Worm (Caenorhabditis elegans): ENCODE data around the gene ZK945.8.

Gene ZK945.8

ce11 chrII:10075794-10076193, 32.7 kb upstream of the ZK945.8 start:
- TF ChIP-seq odd-2 (tag; optimal IDR thresholded peaks at IDR 0.05) (no peak), hlh-8 (tag; optimal IDR thresholded peaks at IDR 0.05) (no peak), ref-2 (tag; optimal IDR thresholded peaks at IDR 0.05) (peak; percentile 4), ets-4 (tag; optimal IDR thresholded peaks at IDR 0.05) (no peak), T23F11.4 (GFP tag; optimal IDR thresholded peaks at IDR 0.05) (no peak), tbx-2 (tag; optimal IDR thresholded peaks at IDR 0.05) (peak; percentile 36), pros-1 (tag; optimal IDR thresholded peaks at IDR 0.05) (no peak), elt-2 (tag; optimal IDR thresholded peaks at IDR 0.05) (peak; percentile 9)

- TF ChIP-seq nfya-1 (tag; optimal IDR thresholded peaks at IDR 0.05) (no peak), C08G9.2 (tag; optimal IDR thresholded peaks at IDR 0.05) (no peak), K09A11.1 (tag; optimal IDR thresholded peaks at IDR 0.05; ENCODE audit: insufficient read depth) (no peak), pat-9 (tag; optimal IDR thresholded peaks at IDR 0.05) (no peak), ceh-19 (GFP tag; optimal IDR thresholded peaks at IDR 0.05) (no peak), rnt-1 (tag; optimal IDR thresholded peaks at IDR 0.05) (no peak), fax-1 (tag; optimal IDR thresholded peaks at IDR 0.05) (no peak), unc-42 (tag; optimal IDR thresholded peaks at IDR 0.05) (peak; percentile 79)
Observed at ce11 chrII:10084482-10084881, 24.0 kb upstream of the ZK945.8 start.

- TF ChIP-seq hlh-30 (tag; optimal IDR thresholded peaks at IDR 0.05; ENCODE audit: insufficient read depth) (no peak), ceh-24 (tag; optimal IDR thresholded peaks at IDR 0.05) (no peak), unc-55 (GFP tag; optimal IDR thresholded peaks at IDR 0.05) (no peak), ceh-34 (tag; optimal IDR thresholded peaks at IDR 0.05) (no peak)
Observed at ce11 chrII:10093120-10093519, 15.3 kb upstream of the ZK945.8 start.

ce11 chrII:10094190-10094923, 14.1 kb upstream of the ZK945.8 start, which contains the start of gene lact-2:
lact-2 (plus strand) TSS chrII:10094873.
- TF ChIP-seq ama-1 (optimal IDR thresholded peaks at IDR 0.05) (no peak), hlh-8 (tag; optimal IDR thresholded peaks at IDR 0.05) (no peak), fkh-10 (GFP tag; optimal IDR thresholded peaks at IDR 0.05) (no peak), ttx-3 (tag; optimal IDR thresholded peaks at IDR 0.05) (no peak)

ce11 chrII:10095224-10095623, 13.2 kb upstream of the ZK945.8 start:
- no peak for TF ChIP-seq nfya-1 (tag; optimal IDR thresholded peaks at IDR 0.05)
- no peak for TF ChIP-seq pag-3 (tag; optimal IDR thresholded peaks at IDR 0.05; ENCODE audit: borderline replicate concordance)
- no peak for TF ChIP-seq fax-1 (tag; optimal IDR thresholded peaks at IDR 0.05)
- TF ChIP-seq odd-2 (tag; optimal IDR thresholded peaks at IDR 0.05), result no peak
- peak; percentile 74 for TF ChIP-seq elt-2 (tag; optimal IDR thresholded peaks at IDR 0.05)
- TF ChIP-seq nhr-232 (tag; optimal IDR thresholded peaks at IDR 0.05), result no peak
- TF ChIP-seq sox-2 (GFP tag; IDR thresholded peaks at IDR 0.05), result no peak
- no peak for TF ChIP-seq syd-9 (tag; optimal IDR thresholded peaks at IDR 0.05)

- no peak for TF ChIP-seq hlh-6 (tag; optimal IDR thresholded peaks at IDR 0.05)
Observed at ce11 chrII:10098428-10098827, 10.0 kb upstream of the ZK945.8 start.

- TF ChIP-seq Y22D7AL.16 (tag; optimal IDR thresholded peaks at IDR 0.05) (no peak), F13H6.1 (tag; optimal IDR thresholded peaks at IDR 0.05) (no peak), ahr-1 (tag; optimal IDR thresholded peaks at IDR 0.05) (no peak), ama-1 (optimal IDR thresholded peaks at IDR 0.05) (no peak), lim-6 (tag; optimal IDR thresholded peaks at IDR 0.05) (no peak), C08G9.2 (tag; optimal IDR thresholded peaks at IDR 0.05) (no peak)
Observed at ce11 chrII:10099072-10099471, 9.4 kb upstream of the ZK945.8 start.

All from whole organism, late embryonic.